Worm (Caenorhabditis elegans): Measurements from ENCODE around the gene W01G7.4.

W01G7.4 gene

ce11 chrII:14059767-14060166, 772 bp upstream of the W01G7.4 start, which contains the start of gene rpb-11 (continued):
- TF ChIP-seq lsy-2 (tag; optimal IDR thresholded peaks at IDR 0.05) = peak; percentile 95 to 96
- peak; percentile 52 for TF ChIP-seq ceh-90 (tag; optimal IDR thresholded peaks at IDR 0.05)
- TF ChIP-seq snpc-4 (tag; optimal IDR thresholded peaks at IDR 0.05) = peak; percentile 93
- TF ChIP-seq fkh-4 (tag; optimal IDR thresholded peaks at IDR 0.05; ENCODE audit: borderline replicate concordance) = peak; percentile 57
- TF ChIP-seq efl-3 (GFP tag; optimal IDR thresholded peaks at IDR 0.05) = peak; percentile 67
- TF ChIP-seq unc-62 (GFP tag; optimal IDR thresholded peaks at IDR 0.05) = peak; percentile 16
- TF ChIP-seq xbp-1 (tag; optimal IDR thresholded peaks at IDR 0.05) = peak; percentile 95
- TF ChIP-seq tlp-1 (tag; optimal IDR thresholded peaks at IDR 0.05) = no peak
- TF ChIP-seq ceh-88 (GFP tag; IDR thresholded peaks at IDR 0.05) = peak; percentile 79
- TF ChIP-seq lin-14 (GFP tag; optimal IDR thresholded peaks at IDR 0.05) = peak; percentile 92
- TF ChIP-seq ceh-63 (GFP tag; optimal IDR thresholded peaks at IDR 0.05) = no peak
- TF ChIP-seq ztf-11 (tag; optimal IDR thresholded peaks at IDR 0.05) = peak in 1 of 2 experiments; percentile 88
- TF ChIP-seq ceh-8 (GFP tag; optimal IDR thresholded peaks at IDR 0.05) = peak; percentile 92
- TF ChIP-seq aly-2 (tag; optimal IDR thresholded peaks at IDR 0.05) = peak; percentile 86
- peak; percentile 98 for TF ChIP-seq C16A3.4 (tag; optimal IDR thresholded peaks at IDR 0.05)
- TF ChIP-seq unc-98 (GFP tag; IDR thresholded peaks at IDR 0.05) = peak; percentile 58; the same call in 1 of the 2 replicates
- no peak for TF ChIP-seq nhr-84 (tag; optimal IDR thresholded peaks at IDR 0.05)
- peak; percentile 96 for TF ChIP-seq nhr-19 (GFP tag; conservative IDR thresholded peaks at IDR 0.05)
- peak; percentile 91 for TF ChIP-seq sup-37 (GFP tag; optimal IDR thresholded peaks at IDR 0.05)
- peak; percentile 99 for TF ChIP-seq dpl-1 (GFP tag; optimal IDR thresholded peaks at IDR 0.05)
- TF ChIP-seq dsc-1 (tag; optimal IDR thresholded peaks at IDR 0.05) = peak; percentile 96
- peak; percentile 68 for TF ChIP-seq hpl-2 (GFP tag; optimal IDR thresholded peaks at IDR 0.05)
- TF ChIP-seq nhr-237 (tag; optimal IDR thresholded peaks at IDR 0.05) = peak; percentile 66
- peak; percentile 88 for TF ChIP-seq irx-1 (tag; optimal IDR thresholded peaks at IDR 0.05)
- peak; percentile 95 for TF ChIP-seq lin-13 (GFP tag; optimal IDR thresholded peaks at IDR 0.05)
- no peak for TF ChIP-seq pag-3 (tag; optimal IDR thresholded peaks at IDR 0.05; ENCODE audit: borderline replicate concordance, insufficient read depth)
- peak; percentile 92 for TF ChIP-seq isw-1 (GFP tag; IDR thresholded peaks at IDR 0.05)
- peak; percentile 73 for TF ChIP-seq mef-2 (tag; optimal IDR thresholded peaks at IDR 0.05)
- TF ChIP-seq rnt-1 (tag; optimal IDR thresholded peaks at IDR 0.05) = peak; percentile 97
- TF ChIP-seq swsn-7 (tag; optimal IDR thresholded peaks at IDR 0.05) = peak; percentile 95
- TF ChIP-seq grh-1 (GFP tag; IDR thresholded peaks at IDR 0.05) = peak; percentile 94
- TF ChIP-seq egl-13 (tag; optimal IDR thresholded peaks at IDR 0.05) = peak; percentile 89
- no peak for TF ChIP-seq ets-5 (GFP tag; IDR thresholded peaks at IDR 0.05)
- peak; percentile 97 for TF ChIP-seq snu-23 (GFP tag; optimal IDR thresholded peaks at IDR 0.05)
- peak; percentile 85 for TF ChIP-seq C04F5.9 (tag; optimal IDR thresholded peaks at IDR 0.05)
- peak; percentile 89 for TF ChIP-seq pax-3 (tag; optimal IDR thresholded peaks at IDR 0.05)
- peak; percentile 74 for TF ChIP-seq blmp-1 (tag; optimal IDR thresholded peaks at IDR 0.05)
- peak; percentile 74 for TF ChIP-seq lir-3 (tag; optimal IDR thresholded peaks at IDR 0.05; ENCODE audit: poor library complexity)
- TF ChIP-seq nhr-11 (tag; optimal IDR thresholded peaks at IDR 0.05) = peak; percentile 91
- TF ChIP-seq sox-4 (tag; optimal IDR thresholded peaks at IDR 0.05) = peak; percentile 81
- TF ChIP-seq jun-1 (tag; optimal IDR thresholded peaks at IDR 0.05) = peak; percentile 90
- peak; percentile 98 for TF ChIP-seq lin-39 (tag; optimal IDR thresholded peaks at IDR 0.05)
- peak; percentile 96 for TF ChIP-seq ceh-82 (tag; optimal IDR thresholded peaks at IDR 0.05)
- TF ChIP-seq Y116A8C.19 (tag; optimal IDR thresholded peaks at IDR 0.05; ENCODE audit: borderline replicate concordance) = no peak
- TF ChIP-seq nhr-71 (tag; optimal IDR thresholded peaks at IDR 0.05) = peak; percentile 97
- peak; percentile 98 for TF ChIP-seq nhr-47 (tag; optimal IDR thresholded peaks at IDR 0.05)
- TF ChIP-seq mab-9 (GFP tag; IDR thresholded peaks at IDR 0.05) = peak; percentile 81
- TF ChIP-seq nhr-85 (tag) = peak; percentile 96
- peak; percentile 97 for TF ChIP-seq tbx-2 (tag; optimal IDR thresholded peaks at IDR 0.05)
- peak; percentile 94 for TF ChIP-seq unc-86 (tag; optimal IDR thresholded peaks at IDR 0.05)
- TF ChIP-seq hlh-17 (GFP tag; optimal IDR thresholded peaks at IDR 0.05; ENCODE audit: borderline replicate concordance) = no peak
- peak; percentile 99 to 100 for TF ChIP-seq lin-35 (GFP tag; optimal IDR thresholded peaks at IDR 0.05)
